Fruit fly (Drosophila melanogaster) whole organism, embryonic: Measurements from ENCODE around the gene CG18095.

ENCODE experiments used
- Ada2b ChIP-seq: fragments of 200-800 bp; sonication (Bioruptor generic); IDR thresholded peaks from 2 replicates; pipeline ENCODE4 v1.3.6; 2022; ENCODE audit warnings: missing biosample characterization, missing genetic modification characterization
- Bdp1 ChIP-seq: fragments of 200-800 bp; sonication (Bioruptor generic); optimal IDR thresholded peaks from 3 replicates; lab custom pipeline; 2016; ENCODE audit warnings: missing biosample characterization, missing genetic modification characterization
- Blimp-1 ChIP-seq: fragments of 200-800 bp; sonication (Bioruptor generic); optimal IDR thresholded peaks from 3 replicates; lab custom pipeline; 2018; ENCODE audit warnings: missing biosample characterization, missing genetic modification characterization, mild to moderate bottlenecking, moderate library complexity, missing genetic modification reagents
- CG11456 ChIP-seq: fragments of 200-800 bp; sonication (Bioruptor generic); IDR thresholded peaks from 3 replicates; pipeline ENCODE4 v1.3.6; 2022; ENCODE audit warnings: missing biosample characterization, missing genetic modification characterization
- CG1233 ChIP-seq: fragments of 200-800 bp; sonication (Bioruptor generic); optimal IDR thresholded peaks from 4 replicates; lab custom pipeline; 2018; ENCODE audit warnings: missing biosample characterization, mild to moderate bottlenecking, missing genetic modification characterization
- CG14014 ChIP-seq: fragments of 200-800 bp; sonication (Bioruptor generic); IDR thresholded peaks from 2 replicates; pipeline ENCODE4 v1.3.6; 2022; ENCODE audit warnings: missing biosample characterization, missing genetic modification characterization
- CG14860 ChIP-seq: fragments of 200-800 bp; sonication (Bioruptor generic); IDR thresholded peaks from 3 replicates; pipeline ENCODE4 v1.3.6; 2022; ENCODE audit warnings: missing biosample characterization, missing genetic modification characterization; ENCODE audit not compliant: partially characterized antibody
- CG16863 ChIP-seq: fragments of 200-800 bp; sonication (Bioruptor generic); optimal IDR thresholded peaks from 3 replicates; lab custom pipeline; 2016; ENCODE audit warnings: missing biosample characterization, missing genetic modification characterization
- CG17612 ChIP-seq: fragments of 200-800 bp; sonication (Bioruptor generic); IDR thresholded peaks from 2 replicates; pipeline ENCODE4 v1.3.6; 2022; ENCODE audit warnings: missing biosample characterization, missing genetic modification characterization
- CG17829 ChIP-seq: fragments of 200-800 bp; optimal IDR thresholded peaks from 2 replicates; lab custom pipeline; 2019; ENCODE audit warnings: missing biosample characterization, mild to moderate bottlenecking, missing genetic modification characterization, moderate library complexity
- CG18011 ChIP-seq: fragments of 200-800 bp; sonication (Bioruptor generic); optimal IDR thresholded peaks from 2 replicates; lab custom pipeline; 2017; ENCODE audit warnings: missing biosample characterization, missing genetic modification characterization, mild to moderate bottlenecking, moderate library complexity, missing genotype
- CG2202 ChIP-seq: fragments of 200-800 bp; sonication (Bioruptor generic); optimal IDR thresholded peaks from 2 replicates; lab custom pipeline; 2018; ENCODE audit warnings: missing biosample characterization, mild to moderate bottlenecking, missing genetic modification characterization
- CG2875 ChIP-seq: fragments of 200-800 bp; sonication (Bioruptor generic); optimal IDR thresholded peaks from 2 replicates; lab custom pipeline; 2017; ENCODE audit warnings: missing biosample characterization, mild to moderate bottlenecking, missing genetic modification characterization, missing genetic modification reagents
- CG32532 ChIP-seq: fragments of 200-800 bp; sonication (Bioruptor generic); IDR thresholded peaks from 2 replicates; pipeline ENCODE4 v1.3.6; 2022; ENCODE audit warnings: missing biosample characterization, missing genetic modification characterization
- CG32767 ChIP-seq: fragments of 200-800 bp; sonication (Bioruptor generic); IDR thresholded peaks from 2 replicates; pipeline ENCODE4 v1.3.6; 2022; ENCODE audit warnings: missing biosample characterization, missing genetic modification characterization
- CG4360 ChIP-seq: fragments of 200-800 bp; sonication (Bioruptor generic); IDR thresholded peaks from 2 replicates; pipeline ENCODE4 v1.3.6; 2022; ENCODE audit warnings: missing biosample characterization, missing genetic modification characterization
- CG5245 ChIP-seq: fragments of 200-800 bp; sonication (Bioruptor generic); optimal IDR thresholded peaks from 3 replicates; lab custom pipeline; 2016; ENCODE audit warnings: missing biosample characterization, missing genetic modification characterization
- CG6175 ChIP-seq: fragments of 200-800 bp; sonication (Bioruptor generic); IDR thresholded peaks from 3 replicates; pipeline ENCODE4 v1.3.6; 2022; ENCODE audit warnings: missing biosample characterization, missing genetic modification characterization
- CG7745 ChIP-seq: fragments of 200-800 bp; sonication (Bioruptor generic); optimal IDR thresholded peaks from 2 replicates; lab custom pipeline; 2018; ENCODE audit warnings: missing biosample characterization, mild to moderate bottlenecking, missing genetic modification characterization, moderate library complexity
- CG8924 ChIP-seq: fragments of 200-800 bp; optimal IDR thresholded peaks from 3 replicates; lab custom pipeline; 2019; ENCODE audit warnings: missing biosample characterization, mild to moderate bottlenecking, missing genetic modification characterization, moderate library complexity
- Dek ChIP-seq: fragments of 200-800 bp; sonication (Bioruptor generic); optimal IDR thresholded peaks from 3 replicates; lab custom pipeline; 2019; ENCODE audit warnings: missing biosample characterization, mild to moderate bottlenecking, missing genetic modification characterization, moderate library complexity
- Fer3 ChIP-seq: fragments of 200-800 bp; sonication (Bioruptor generic); optimal IDR thresholded peaks from 2 replicates; lab custom pipeline; 2018; ENCODE audit warnings: missing biosample characterization, mild to moderate bottlenecking, missing genetic modification characterization, moderate library complexity
- Hmr ChIP-seq: fragments of 200-800 bp; sonication (Bioruptor generic); optimal IDR thresholded peaks from 3 replicates; lab custom pipeline; 2017; ENCODE audit warnings: mild to moderate bottlenecking, missing biosample characterization, missing genetic modification reagents, missing genetic modification characterization
- Med ChIP-seq: fragments of 200-800 bp; sonication (Bioruptor generic); peaks from one replicate; lab custom pipeline; 2016; ENCODE audit warnings: missing biosample characterization, missing genetic modification characterization, mild to moderate bottlenecking, inconsistent platforms, moderate library complexity
- Opbp ChIP-seq: fragments of 200-800 bp; sonication (Bioruptor generic); IDR thresholded peaks from 3 replicates; pipeline ENCODE4 v1.3.6; 2022; ENCODE audit warnings: missing biosample characterization, missing genetic modification characterization; ENCODE audit not compliant: partially characterized antibody
- PHDP ChIP-seq: fragments of 200-800 bp; sonication (Bioruptor generic); optimal IDR thresholded peaks from 3 replicates; lab custom pipeline; 2018; ENCODE audit warnings: missing biosample characterization, mild to moderate bottlenecking, missing genetic modification characterization, moderate library complexity
- Pdp1 ChIP-seq, 2 experiments: fragments of 200-800 bp; sonication (Bioruptor generic); optimal IDR thresholded peaks; 3 replicates each; lab custom pipeline; 2016; ENCODE audit warnings: missing biosample characterization in 2 of 2, missing genetic modification characterization in 2 of 2, mild to moderate bottlenecking in 1 of 2, moderate library complexity in 1 of 2
- Xbp1 ChIP-seq: fragments of 200-800 bp; sonication (Bioruptor generic); optimal IDR thresholded peaks from 3 replicates; lab custom pipeline; 2016; ENCODE audit warnings: missing biosample characterization, mild to moderate bottlenecking, missing genetic modification characterization
- btn ChIP-seq: fragments of 200-800 bp; sonication (Bioruptor generic); optimal IDR thresholded peaks from 2 replicates; lab custom pipeline; 2016; ENCODE audit warnings: missing biosample characterization, missing genetic modification characterization
- cg ChIP-seq: fragments of 200-800 bp; sonication (Bioruptor generic); optimal IDR thresholded peaks from 3 replicates; lab custom pipeline; 2019; ENCODE audit warnings: missing biosample characterization, mild to moderate bottlenecking, missing genetic modification characterization, moderate library complexity
- chn ChIP-seq: fragments of 200-800 bp; sonication (Bioruptor generic); optimal IDR thresholded peaks from 2 replicates; lab custom pipeline; 2016; ENCODE audit warnings: missing biosample characterization, missing genetic modification characterization
- ci ChIP-seq: fragments of 200-800 bp; sonication (Bioruptor generic); IDR thresholded peaks from 3 replicates; pipeline ENCODE4 v1.3.6; 2022; ENCODE audit warnings: missing biosample characterization, missing genetic modification characterization
- crol ChIP-seq: fragments of 200-800 bp; sonication (Bioruptor generic); IDR thresholded peaks from 2 replicates; pipeline ENCODE4 v1.3.6; 2022; ENCODE audit warnings: missing biosample characterization, missing genetic modification characterization
- esg ChIP-seq: fragments of 200-800 bp; sonication (Bioruptor generic); conservative IDR thresholded peaks from 2 replicates; pipeline ENCODE4 v1.3.6; 2022; ENCODE audit warnings: missing biosample characterization, missing genetic modification characterization
- exex ChIP-seq: fragments of 200-800 bp; sonication (Bioruptor generic); optimal IDR thresholded peaks from 4 replicates; lab custom pipeline; 2018; ENCODE audit warnings: missing biosample characterization, mild to moderate bottlenecking, missing genetic modification characterization, moderate library complexity
- gsb-n ChIP-seq: fragments of 200-800 bp; sonication (Bioruptor generic); optimal IDR thresholded peaks from 3 replicates; lab custom pipeline; 2018; ENCODE audit warnings: missing biosample characterization, mild to moderate bottlenecking, missing genetic modification characterization
- hb ChIP-seq: fragments of 200-800 bp; sonication (Bioruptor generic); IDR thresholded peaks from 3 replicates; pipeline ENCODE4 v1.3.6; 2022; ENCODE audit warnings: missing biosample characterization, missing genetic modification characterization; ENCODE audit not compliant: partially characterized antibody
- hkb ChIP-seq, 2 experiments: fragments of 200-800 bp in 1 of 2; fragments of >200 bp in 1 of 2; sonication (Bioruptor generic) in 1 of 2; IDR thresholded peaks in 1 of 2; optimal IDR thresholded peaks in 1 of 2; 2 replicates each; pipeline versions ENCODE4 v1.3.6 to Lab custom; 2017 to 2022; ENCODE audit warnings: missing biosample characterization in 1 of 2, missing genetic modification characterization in 1 of 2
- ken ChIP-seq: fragments of 200-800 bp; sonication (Bioruptor generic); IDR thresholded peaks from 3 replicates; pipeline ENCODE4 v1.3.6; 2022; ENCODE audit warnings: missing biosample characterization, missing genetic modification characterization
- kni ChIP-seq: fragments of 200-800 bp; sonication (Bioruptor generic); optimal IDR thresholded peaks from 3 replicates; lab custom pipeline; 2017; ENCODE audit warnings: mild to moderate bottlenecking, missing biosample characterization, missing genetic modification reagents, missing genetic modification characterization
- lab ChIP-seq: fragments of 200-800 bp; sonication (Bioruptor generic); optimal IDR thresholded peaks from 3 replicates; lab custom pipeline; 2017; ENCODE audit warnings: missing biosample characterization, missing genetic modification characterization, mild to moderate bottlenecking, moderate library complexity, missing genetic modification reagents
- pb ChIP-seq: fragments of 200-800 bp; sonication (Bioruptor generic); optimal IDR thresholded peaks from 3 replicates; lab custom pipeline; 2016; ENCODE audit warnings: missing biosample characterization, missing genetic modification characterization
- salm ChIP-seq: fragments of 200-800 bp; sonication (Bioruptor generic); optimal IDR thresholded peaks from 2 replicates; lab custom pipeline; 2018; ENCODE audit warnings: missing biosample characterization, mild to moderate bottlenecking, missing genetic modification characterization
- slbo ChIP-seq: fragments of 200-800 bp; sonication (Bioruptor generic); IDR thresholded peaks from 2 replicates; pipeline ENCODE4 v1.3.6; 2022; ENCODE audit warnings: missing biosample characterization, missing genetic modification characterization
- sqz ChIP-seq: fragments of 200-800 bp; sonication (Bioruptor generic); optimal IDR thresholded peaks from 3 replicates; lab custom pipeline; 2018; ENCODE audit warnings: missing biosample characterization, mild to moderate bottlenecking, missing genetic modification characterization
- ttk ChIP-seq: fragments of 200-800 bp; sonication (Bioruptor generic); IDR thresholded peaks from 2 replicates; pipeline ENCODE4 v2.1.2; 2022; ENCODE audit warnings: missing biosample characterization, missing genetic modification characterization
- twi ChIP-seq: fragments of 200-800 bp; optimal IDR thresholded peaks from 2 replicates; lab custom pipeline; 2019; ENCODE audit warnings: missing biosample characterization, mild to moderate bottlenecking, missing genetic modification characterization, moderate library complexity
- zen2 ChIP-seq: fragments of 200-800 bp; sonication (Bioruptor generic); IDR thresholded peaks from 3 replicates; pipeline ENCODE4 v1.3.6; 2022; ENCODE audit warnings: missing biosample characterization, missing genetic modification characterization; ENCODE audit not compliant: partially characterized antibody
- zf30C ChIP-seq: fragments of 200-800 bp; sonication (Bioruptor generic); optimal IDR thresholded peaks from 3 replicates; lab custom pipeline; 2018; ENCODE audit warnings: missing biosample characterization, mild to moderate bottlenecking, missing genetic modification characterization

CG18095 gene

dm6 chr2L:14025485-14025933, 5.8 kb downstream of the CG18095 start (continued):
- TF ChIP-seq sqz, result peak; percentile 66
- no peak for TF ChIP-seq CG5245
- no peak for TF ChIP-seq gsb-n (tag; lab: Kevin White, UChicago)
- TF ChIP-seq CG11456 (GFP tag; lab: Robert Waterston, UW), result no peak
- no peak for TF ChIP-seq btn (GFP tag; lab: Kevin White, UChicago)
- TF ChIP-seq lab (GFP tag; lab: Kevin White, UChicago), result no peak
- no peak for TF ChIP-seq zf30C (GFP tag; lab: Kevin White, UChicago)
- no peak for TF ChIP-seq CG17612 (GFP tag; lab: Robert Waterston, UW)
- TF ChIP-seq ken, result 0 out of 3 replicates have a peak, but pooled peaks have one; percentile 13
- TF ChIP-seq pb (GFP tag; lab: Kevin White, UChicago), result no peak
- TF ChIP-seq CG7745 (tag; lab: Kevin White, UChicago), result peak; percentile 59
- TF ChIP-seq ci (GFP tag; lab: Robert Waterston, UW), result peak; percentile 65; the same call in 2 of the 3 replicates
- TF ChIP-seq salm (tag; lab: Kevin White, UChicago), result peak; percentile 73
- no peak for TF ChIP-seq CG2202
- TF ChIP-seq Bdp1 (GFP tag; lab: Kevin White, UChicago), result no peak
- no peak for TF ChIP-seq Hmr (GFP tag; lab: Kevin White, UChicago)
- peak in 1 of 2 experiments; percentile 39 for TF ChIP-seq Pdp1 (GFP tag; optimal IDR thresholded peaks at IDR 0.05; lab: Kevin White, UChicago)
- peak; percentile 53 for TF ChIP-seq Blimp-1 (GFP tag; lab: Kevin White, UChicago)
- TF ChIP-seq CG1233, result no peak
- TF ChIP-seq hb (GFP tag; lab: Robert Waterston, UW), result no peak
- TF ChIP-seq CG32532 (GFP tag; lab: Robert Waterston, UW), result no peak
- no peak for TF ChIP-seq hkb (optimal IDR thresholded peaks at IDR 0.05; lab: Kevin White, UChicago)
- TF ChIP-seq hkb (GFP tag; IDR thresholded peaks at IDR 0.05; lab: Robert Waterston, UW), result no peak
- peak; percentile 93 for TF ChIP-seq twi
- TF ChIP-seq ttk (GFP tag; lab: Robert Waterston, UW), result peak; percentile 6; the same call in 1 of the 2 replicates
- peak; percentile 46; the same call in 1 of the 3 replicates for TF ChIP-seq CG14860 (GFP tag; lab: Robert Waterston, UW)
- TF ChIP-seq CG6175 (GFP tag; lab: Robert Waterston, UW), result no peak
- TF ChIP-seq CG18011, result no peak
- TF ChIP-seq exex (tag; lab: Kevin White, UChicago), result peak; percentile 32
- peak; percentile 73 for TF ChIP-seq kni (GFP tag; lab: Kevin White, UChicago)
- TF ChIP-seq Xbp1, result no peak
- no peak for TF ChIP-seq Ada2b
- 0 out of 3 replicates have a peak, but pooled peaks have one; percentile 28 for TF ChIP-seq Opbp (GFP tag; lab: Robert Waterston, UW)
- no peak for TF ChIP-seq CG2875
- 0 out of 2 replicates have a peak, but pooled peaks have one; percentile 46 for TF ChIP-seq CG4360
- peak; percentile 5; the same call in 1 of the 2 replicates for TF ChIP-seq crol (GFP tag; lab: Robert Waterston, UW)
- peak; percentile 37 for TF ChIP-seq cg
- peak; percentile 61 for TF ChIP-seq Med (GFP tag; lab: Kevin White, UChicago)
- TF ChIP-seq CG17829 (tag; lab: Kevin White, UChicago), result no peak
- no peak for TF ChIP-seq slbo (GFP tag; lab: Robert Waterston, UW)
- TF ChIP-seq CG16863 (GFP tag; lab: Kevin White, UChicago), result no peak
- TF ChIP-seq CG32767 (GFP tag; lab: Robert Waterston, UW), result peak; percentile 57; the same call in 1 of the 2 replicates
- no peak for TF ChIP-seq Dek (tag; lab: Kevin White, UChicago)
- 0 out of 2 replicates have a peak, but pooled peaks have one; percentile 18 for TF ChIP-seq CG14014 (GFP tag; lab: Robert Waterston, UW)
- no peak for TF ChIP-seq esg (GFP tag; lab: Robert Waterston, UW)
- TF ChIP-seq CG8924 (tag; lab: Kevin White, UChicago), result peak; percentile 34
- no peak for TF ChIP-seq Fer3 (tag; lab: Kevin White, UChicago)
- no peak for TF ChIP-seq PHDP (tag; lab: Kevin White, UChicago)
- no peak for TF ChIP-seq chn (GFP tag; lab: Kevin White, UChicago)
- 0 out of 3 replicates have a peak, but pooled peaks have one; percentile 28 for TF ChIP-seq zen2 (GFP tag; lab: Robert Waterston, UW)
